Worm (Caenorhabditis elegans): ENCODE measurements around the gene R02F11.9.

R02F11.9 gene

DNA sequence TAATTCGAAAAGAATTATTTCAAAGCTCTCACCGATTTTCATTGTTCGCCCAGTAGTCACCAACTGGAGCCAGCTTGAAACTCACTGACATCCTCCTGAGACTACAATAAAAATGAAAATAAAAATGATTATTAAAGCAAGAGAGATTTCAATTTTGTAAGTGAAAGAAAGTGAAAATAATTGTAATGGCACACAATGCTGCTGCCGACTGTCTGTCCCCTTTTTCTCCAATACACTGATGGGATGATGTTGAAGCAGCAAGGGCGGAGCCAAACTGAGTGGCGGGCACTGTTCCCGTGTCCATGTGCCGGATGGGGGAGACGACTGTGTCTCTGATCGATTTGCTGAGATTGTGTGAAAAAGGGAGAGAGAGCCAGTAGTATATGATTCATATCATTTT is 47.0 kb downstream of the R02F11.9 start, which contains the start of gene C37H5.14:
Gene C37H5.14, minus strand, starts transcription at position 101 of the 400 bp plus-strand sequence.
- TF ChIP-seq nhr-21 (tag; optimal IDR thresholded peaks at IDR 0.05) (no peak), unc-55 (GFP tag; optimal IDR thresholded peaks at IDR 0.05) (no peak), nhr-129 (tag; optimal IDR thresholded peaks at IDR 0.05) (no peak), sma-9 (GFP tag; optimal IDR thresholded peaks at IDR 0.05) (no peak), sma-9 (tag; optimal IDR thresholded peaks at IDR 0.05) (no peak), snpc-4 (tag; optimal IDR thresholded peaks at IDR 0.05) (no peak), nhr-77 (tag; optimal IDR thresholded peaks at IDR 0.05) (no peak), ama-1 (optimal IDR thresholded peaks at IDR 0.05) (no peak), ztf-1 (GFP tag; conservative IDR thresholded peaks at IDR 0.05) (no peak), unc-62 (GFP tag; optimal IDR thresholded peaks at IDR 0.05) (no peak), alr-1 (tag; optimal IDR thresholded peaks at IDR 0.05) (no peak), mdl-1 (tag; optimal IDR thresholded peaks at IDR 0.05) (no peak)
